Fruit fly (Drosophila melanogaster): ENCODE results near the gene CG33725.
A peak's percentile ranks its signal among the peaks of the same experiment; 100 is the strongest.

Gene CG33725

dm6 chr3L:12471471-12471978 lies 10.9 kb upstream of the CG33725 start, which contains the start of gene CG10616 (continued):
- TF ChIP-seq CG30403 (GFP tag; optimal IDR thresholded peaks at IDR 0.05) (no peak), E2f2 (GFP tag; IDR thresholded peaks at IDR 0.05) (peak; percentile 70), Nf-YA (GFP tag; IDR thresholded peaks at IDR 0.05) (no peak), Blimp-1 (GFP tag; optimal IDR thresholded peaks at IDR 0.05) (no peak), Antp (GFP tag; optimal IDR thresholded peaks at IDR 0.05) (no peak), btn (GFP tag; optimal IDR thresholded peaks at IDR 0.05) (no peak), GATAe (GFP tag; conservative IDR thresholded peaks at IDR 0.05) (no peak), Kr (GFP tag; optimal IDR thresholded peaks at IDR 0.05) (no peak), CG13123 (GFP tag; optimal IDR thresholded peaks at IDR 0.05) (no peak), ase (GFP tag; IDR thresholded peaks at IDR 0.05) (no peak), ttk (GFP tag; IDR thresholded peaks at IDR 0.05) (no peak), CG11695 (GFP tag; IDR thresholded peaks at IDR 0.05) (no peak), CG3163 (GFP tag; optimal IDR thresholded peaks at IDR 0.05) (no peak), CG30431 (GFP tag; optimal IDR thresholded peaks at IDR 0.05) (no peak), Dll (GFP tag; IDR thresholded peaks at IDR 0.05; ENCODE audit: partially characterized antibody) (peak; percentile 99), dmrt11E (tag; optimal IDR thresholded peaks at IDR 0.05) (no peak), kay (GFP tag; optimal IDR thresholded peaks at IDR 0.05) (no peak), CG9817 (tag; optimal IDR thresholded peaks at IDR 0.05) (no peak), CG7963 (GFP tag; IDR thresholded peaks at IDR 0.05; ENCODE audit: partially characterized antibody) (peak; percentile 86), abd-A (tag; optimal IDR thresholded peaks at IDR 0.05) (no peak), CG1602 (GFP tag; optimal IDR thresholded peaks at IDR 0.05) (no peak), jigr1 (GFP tag; IDR thresholded peaks at IDR 0.05) (no peak), Chrac-16 (GFP tag; optimal IDR thresholded peaks at IDR 0.05) (no peak), fd3F (GFP tag; optimal IDR thresholded peaks at IDR 0.05) (no peak), psq (GFP tag; optimal IDR thresholded peaks at IDR 0.05) (no peak), CG1647 (GFP tag; optimal IDR thresholded peaks at IDR 0.05) (no peak), disco-r (GFP tag; optimal IDR thresholded peaks at IDR 0.05) (no peak), CG18599 (GFP tag; optimal IDR thresholded peaks at IDR 0.05) (no peak), CG11504 (tag; optimal IDR thresholded peaks at IDR 0.05) (no peak), chinmo (GFP tag; IDR thresholded peaks at IDR 0.05; ENCODE audit: partially characterized antibody) (peak; percentile 81; the same call in 3 of the 4 replicates), Bgb (GFP tag; IDR thresholded peaks at IDR 0.05; ENCODE audit: partially characterized antibody) (peak; percentile 92), TFAM (GFP tag; optimal IDR thresholded peaks at IDR 0.05) (no peak), CG10959 (GFP tag; IDR thresholded peaks at IDR 0.05) (no peak), Asciz (GFP tag; optimal IDR thresholded peaks at IDR 0.05) (no peak), prd (optimal IDR thresholded peaks at IDR 0.05) (no peak), prd (GFP tag; IDR thresholded peaks at IDR 0.05) (no peak), CG1603 (tag; optimal IDR thresholded peaks at IDR 0.05) (no peak), ind (GFP tag; optimal IDR thresholded peaks at IDR 0.05) (no peak), tin (GFP tag; optimal IDR thresholded peaks at IDR 0.05) (no peak), klu (GFP tag; IDR thresholded peaks at IDR 0.05) (no peak), fru (optimal IDR thresholded peaks at IDR 0.05) (no peak), C15 (GFP tag; IDR thresholded peaks at IDR 0.05) (no peak), Rfx (GFP tag; IDR thresholded peaks at IDR 0.05) (no peak), Bdp1 (GFP tag; optimal IDR thresholded peaks at IDR 0.05) (no peak), Elba2 (GFP tag; optimal IDR thresholded peaks at IDR 0.05) (no peak), Myb (GFP tag; optimal IDR thresholded peaks at IDR 0.05) (peak; percentile 96), YL-1 (GFP tag; optimal IDR thresholded peaks at IDR 0.05) (peak; percentile 47), CG8359 (GFP tag; optimal IDR thresholded peaks at IDR 0.05; ENCODE audit: borderline replicate concordance) (no peak), otp (GFP tag; IDR thresholded peaks at IDR 0.05) (no peak), cad (GFP tag; optimal IDR thresholded peaks at IDR 0.05) (no peak), ab (GFP tag; optimal IDR thresholded peaks at IDR 0.05) (no peak), Taf1 (GFP tag; IDR thresholded peaks at IDR 0.05) (no peak), trh (GFP tag; optimal IDR thresholded peaks at IDR 0.05) (no peak)
